Worm (Caenorhabditis elegans) whole organism, L4 larva: ENCODE data around the gene copb-1.

Experiments
- D1046.2 ChIP-seq: fragments of 200-800 bp; sonication (Bioruptor generic); IDR thresholded peaks from 2 replicates; pipeline ENCODE4 v1.3.6; 2022; ENCODE audit warnings: missing genetic modification characterization, missing compliant biosample characterization
- F49E8.2 ChIP-seq: sonication (generic microtip); optimal IDR thresholded peaks from 2 replicates; lab custom pipeline; 2016; ENCODE audit warnings: missing compliant biosample characterization, mild to moderate bottlenecking, missing genetic modification characterization, borderline replicate concordance
- T20F7.1 ChIP-seq: fragments of 200-800 bp; sonication (Bioruptor generic); optimal IDR thresholded peaks from 2 replicates; lab custom pipeline; 2018; ENCODE audit warnings: mild to moderate bottlenecking, missing genetic modification characterization, missing compliant biosample characterization
- Y105C5A.15 ChIP-seq: fragments of 200-800 bp; sonication (Bioruptor generic); IDR thresholded peaks from 2 replicates; pipeline ENCODE4 v1.3.6; 2022; ENCODE audit warnings: missing genetic modification characterization, missing compliant biosample characterization
- Y75B8A.6 ChIP-seq: fragments of 200-800 bp; sonication (Bioruptor generic); IDR thresholded peaks from 2 replicates; pipeline ENCODE4 v1.3.6; 2022; ENCODE audit warnings: missing genetic modification reagents, missing genetic modification characterization, missing compliant biosample characterization
- aha-1 ChIP-seq: fragments of 150-350 bp; peaks from one replicate; lab custom pipeline; 2014; ENCODE audit warnings: missing biosample characterization, missing genetic modification characterization
- aly-2 ChIP-seq: sonication (generic microtip); optimal IDR thresholded peaks from 2 replicates; lab custom pipeline; 2018; ENCODE audit warnings: missing biosample characterization, missing genetic modification characterization
- ceh-20 ChIP-seq: fragments of 200-800 bp; sonication (Bioruptor generic); IDR thresholded peaks from 2 replicates; pipeline ENCODE4 v1.3.6; 2022; ENCODE audit warnings: missing genetic modification reagents, missing genetic modification characterization, missing compliant biosample characterization
- ceh-32 ChIP-seq: sonication (generic microtip); optimal IDR thresholded peaks from 2 replicates; lab custom pipeline; 2016; ENCODE audit warnings: mild to moderate bottlenecking, missing genetic modification characterization, missing compliant biosample characterization; ENCODE audit not compliant: poor library complexity
- daf-12 ChIP-seq: fragments of 150-350 bp; optimal IDR thresholded peaks from 2 replicates; lab custom pipeline; 2014; ENCODE audit warnings: missing biosample characterization, missing genetic modification reagents, missing genetic modification characterization
- daf-16 ChIP-seq, 3 experiments: sonication (generic microtip); optimal IDR thresholded peaks; 2 replicates each; lab custom pipeline; 2016 to 2017; ENCODE audit warnings: missing genetic modification characterization in 3 of 3, missing genetic modification reagents in 3 of 3, mild to moderate bottlenecking in 2 of 3, missing compliant biosample characterization in 2 of 3, missing biosample characterization in 1 of 3, moderate library complexity in 1 of 3
- dmd-6 ChIP-seq: fragments of 200-800 bp; sonication (Bioruptor generic); IDR thresholded peaks from 2 replicates; pipeline ENCODE4 v1.3.6; 2022; ENCODE audit warnings: missing genetic modification reagents, missing genetic modification characterization, missing compliant biosample characterization
- duxl-1 ChIP-seq: sonication (generic microtip); optimal IDR thresholded peaks from 2 replicates; lab custom pipeline; 2016; ENCODE audit warnings: mild to moderate bottlenecking, missing genetic modification characterization, moderate library complexity, missing compliant biosample characterization; ENCODE audit not compliant: poor library complexity
- dve-1 ChIP-seq: sonication (generic microtip); optimal IDR thresholded peaks from 2 replicates; lab custom pipeline; 2017; ENCODE audit warnings: antibody characterized with exemption, mild to moderate bottlenecking, missing genetic modification characterization, missing compliant biosample characterization; ENCODE audit not compliant: insufficient read depth
- fos-1 ChIP-seq: fragments of 150-350 bp; optimal IDR thresholded peaks from 2 replicates; lab custom pipeline; 2014; ENCODE audit warnings: missing biosample characterization, missing genetic modification characterization
- gei-8 ChIP-seq: fragments of 200-800 bp; sonication (Bioruptor generic); optimal IDR thresholded peaks from 2 replicates; lab custom pipeline; 2018; ENCODE audit warnings: mild to moderate bottlenecking, missing genetic modification characterization, missing compliant biosample characterization
- hmg-1.1 ChIP-seq: fragments of 200-800 bp; sonication (Bioruptor generic); IDR thresholded peaks from 2 replicates; pipeline ENCODE4 v1.3.6; 2022; ENCODE audit warnings: missing genetic modification reagents, missing genetic modification characterization, missing compliant biosample characterization
- jun-1 ChIP-seq: fragments of 150-350 bp; optimal IDR thresholded peaks from 2 replicates; lab custom pipeline; 2014; ENCODE audit warnings: missing biosample characterization, missing genetic modification reagents, missing genetic modification characterization
- lin-15B ChIP-seq: fragments of 150-350 bp; sonication (generic microtip); optimal IDR thresholded peaks from 3 replicates; lab custom pipeline; 2014; ENCODE audit warnings: missing biosample characterization, missing genetic modification characterization
- madf-9 ChIP-seq: fragments of 200-800 bp; sonication (Bioruptor generic); conservative IDR thresholded peaks from 2 replicates; pipeline ENCODE4 v1.3.6; 2022; ENCODE audit warnings: missing genetic modification reagents, missing genetic modification characterization, missing compliant biosample characterization
- mdt-29 ChIP-seq: fragments of 200-800 bp; sonication (Bioruptor generic); IDR thresholded peaks from 2 replicates; pipeline ENCODE4 v1.3.6; 2022; ENCODE audit warnings: missing genetic modification reagents, missing genetic modification characterization, missing compliant biosample characterization
- mes-2 ChIP-seq: sonication (generic microtip); optimal IDR thresholded peaks from 2 replicates; lab custom pipeline; 2016; ENCODE audit warnings: missing genotype, mild to moderate bottlenecking, missing genetic modification characterization, missing compliant biosample characterization; ENCODE audit not compliant: poor library complexity, severe bottlenecking
- nhr-102 ChIP-seq: sonication (generic microtip); optimal IDR thresholded peaks from 2 replicates; lab custom pipeline; 2016; ENCODE audit warnings: mild to moderate bottlenecking, missing genetic modification characterization, moderate library complexity, missing compliant biosample characterization
- nhr-111 ChIP-seq: fragments of 200-800 bp; sonication (Bioruptor generic); optimal IDR thresholded peaks from 2 replicates; lab custom pipeline; 2018; ENCODE audit warnings: mild to moderate bottlenecking, missing genetic modification characterization, missing compliant biosample characterization
- nhr-48 ChIP-seq: sonication (generic microtip); optimal IDR thresholded peaks from 2 replicates; lab custom pipeline; 2016; ENCODE audit warnings: mild to moderate bottlenecking, missing genetic modification characterization, missing compliant biosample characterization
- nhr-76 ChIP-seq: fragments of 150-350 bp; optimal IDR thresholded peaks from 2 replicates; lab custom pipeline; 2014; ENCODE audit warnings: missing biosample characterization, missing genetic modification characterization
- nhr-77 ChIP-seq: fragments of 150-350 bp; optimal IDR thresholded peaks from 2 replicates; lab custom pipeline; 2014; ENCODE audit warnings: missing biosample characterization, missing genetic modification characterization
- pha-4 ChIP-seq, 2 experiments: fragments of 150-350 bp in 1 of 2; fragments of 200-800 bp in 1 of 2; sonication (Bioruptor generic) in 1 of 2; IDR thresholded peaks in 1 of 2; optimal IDR thresholded peaks in 1 of 2; 2 replicates each; pipeline versions ENCODE4 v1.3.6 to Lab custom; 2014 to 2022; ENCODE audit warnings: missing genetic modification characterization in 2 of 2, missing genetic modification reagents in 2 of 2, missing biosample characterization in 1 of 2, missing compliant biosample characterization in 1 of 2
- pqm-1 ChIP-seq: sonication (generic microtip); optimal IDR thresholded peaks from 2 replicates; lab custom pipeline; 2017; ENCODE audit warnings: missing biosample characterization, missing genetic modification characterization
- set-16 ChIP-seq: fragments of 200-800 bp; sonication (Bioruptor generic); IDR thresholded peaks from 2 replicates; pipeline ENCODE4 v1.3.6; 2022; ENCODE audit warnings: missing genetic modification reagents, missing genetic modification characterization, missing compliant biosample characterization
- snpc-1.2 ChIP-seq: fragments of 200-800 bp; sonication (Bioruptor generic); IDR thresholded peaks from 2 replicates; pipeline ENCODE4 v1.3.6; 2022; ENCODE audit warnings: missing genetic modification reagents, missing genetic modification characterization, missing compliant biosample characterization
- snpc-4 ChIP-seq: fragments of 150-350 bp; optimal IDR thresholded peaks from 2 replicates; lab custom pipeline; 2014; ENCODE audit warnings: missing biosample characterization, missing genetic modification characterization
- spr-3 ChIP-seq: fragments of 200-800 bp; sonication (Bioruptor generic); optimal IDR thresholded peaks from 2 replicates; lab custom pipeline; 2018; ENCODE audit warnings: mild to moderate bottlenecking, missing genetic modification characterization, missing compliant biosample characterization
- tra-1 ChIP-seq: fragments of 200-800 bp; sonication (Bioruptor generic); IDR thresholded peaks from 2 replicates; pipeline ENCODE4 v1.3.6; 2022; ENCODE audit warnings: missing genetic modification reagents, missing genetic modification characterization, missing compliant biosample characterization
- unc-62 ChIP-seq, 3 experiments: fragments of 150-350 bp in 1 of 3; sonication (generic microtip); optimal IDR thresholded peaks in 2 of 3; peaks in 1 of 3; 1 replicate in 1 of 3; 2 replicates in 2 of 3; lab custom pipeline; 2014 to 2017; ENCODE audit warnings: missing biosample characterization in 3 of 3, missing genetic modification characterization in 3 of 3, missing genetic modification reagents in 3 of 3, missing genotype in 1 of 3
- zfp-3 ChIP-seq: fragments of 200-800 bp; sonication (Bioruptor generic); conservative IDR thresholded peaks from 2 replicates; pipeline ENCODE4 v1.3.6; 2022; ENCODE audit warnings: missing genetic modification reagents, missing genetic modification characterization, missing compliant biosample characterization

Gene copb-1

DNA sequence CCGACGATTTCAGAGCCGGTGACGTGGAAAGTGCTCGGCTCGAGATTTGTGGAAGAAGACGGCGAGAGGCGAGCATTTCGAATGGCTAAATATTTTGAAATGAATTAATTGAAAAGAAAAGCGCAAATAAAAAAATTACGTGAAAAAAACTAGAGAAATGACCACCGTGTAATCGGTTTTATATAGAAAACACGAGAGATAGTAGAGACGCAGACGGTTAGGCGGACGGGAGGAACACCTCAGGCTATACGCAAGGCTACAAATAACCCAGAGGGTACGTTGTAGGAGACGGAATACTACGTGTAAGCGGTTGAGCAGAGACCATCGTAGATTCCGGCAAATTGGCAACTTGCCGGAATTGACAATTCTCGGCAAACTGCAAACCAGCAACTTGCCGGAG, 32.6 kb downstream of the copb-1 start, which contains the start of gene Y25C1A.13:
Gene Y25C1A.13 (minus strand): TSS at position 101 of the 400 bp plus-strand sequence.
- TF ChIP-seq madf-9 (GFP tag; lab: Robert Waterston, UW): no peak
- TF ChIP-seq Y105C5A.15 (GFP tag; lab: Robert Waterston, UW): no peak
- TF ChIP-seq dve-1 (tag; lab: Kevin White, UChicago): peak; percentile 6
- no peak for TF ChIP-seq T20F7.1
- TF ChIP-seq daf-16 (GFP tag; optimal IDR thresholded peaks at IDR 0.05; lab: Kevin White, UChicago): no peak
- peak; percentile 9 for TF ChIP-seq daf-16 (tag; optimal IDR thresholded peaks at IDR 0.05; lab: Kevin White, UChicago)
- no peak for TF ChIP-seq ceh-20
- peak; percentile 53 for TF ChIP-seq mes-2 (tag; lab: Kevin White, UChicago)
- no peak for TF ChIP-seq mdt-29 (GFP tag; lab: Robert Waterston, UW)
- 0 out of 2 replicates have a peak, but pooled peaks have one; percentile 40 for TF ChIP-seq hmg-1.1 (GFP tag; lab: Robert Waterston, UW)
- TF ChIP-seq, all 104 proteins: peak for 4

DNA sequence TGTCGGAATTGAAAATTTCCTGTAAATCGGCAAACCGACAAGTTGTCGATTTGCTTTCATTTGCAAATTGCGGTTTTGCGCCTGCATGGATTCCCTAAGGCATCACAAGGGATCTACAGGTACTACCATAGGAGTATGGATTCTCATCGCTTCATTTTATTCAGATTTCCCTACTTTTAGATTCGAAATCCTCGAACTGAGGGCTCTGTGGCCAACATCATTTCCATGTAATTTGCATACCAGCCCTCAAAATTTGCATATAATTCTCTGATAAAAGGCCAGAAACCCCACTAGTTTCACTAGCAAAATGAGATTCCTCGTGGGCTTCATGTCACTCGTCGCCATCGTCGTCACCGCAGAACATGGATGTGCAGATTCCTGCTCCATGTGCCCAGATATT, 33.7 kb downstream of the copb-1 start, which contains the start of gene Y25C1A.2:
Gene Y25C1A.2 (plus strand): TSS at position 301 of the 400 bp plus-strand sequence.
- TF ChIP-seq hmg-1.1 (GFP tag; lab: Robert Waterston, UW) (no peak), aly-2 (tag; lab: Kevin White, UChicago) (no peak), nhr-48 (tag; lab: Kevin White, UChicago) (no peak), pqm-1 (tag; lab: Kevin White, UChicago) (no peak), nhr-111 (no peak), aha-1 (tag; lab: Kevin White, UChicago) (no peak), dmd-6 (GFP tag; lab: Robert Waterston, UW) (no peak), Y75B8A.6 (no peak)

DNA sequence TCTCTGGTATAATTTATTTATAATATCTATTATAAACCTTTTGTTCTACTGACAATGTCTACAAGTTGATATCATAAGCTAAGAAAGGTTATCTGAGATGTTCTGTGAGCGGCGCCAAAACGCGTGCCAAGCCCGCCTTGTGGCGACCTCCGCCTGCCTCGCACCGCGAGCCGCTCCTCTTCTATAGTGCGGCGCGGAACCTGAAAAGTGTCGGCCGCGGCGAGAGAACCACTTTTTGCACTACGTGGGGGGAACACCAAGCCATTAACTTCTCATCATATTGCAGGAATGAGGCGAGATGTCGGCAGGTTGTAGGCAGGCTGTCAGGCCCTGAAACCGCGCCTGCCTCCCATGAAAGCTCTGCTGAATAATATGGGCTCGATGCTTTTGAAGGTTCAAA, 34.7 kb downstream of the copb-1 start:
- TF ChIP-seq lin-15B (tag; lab: Kevin White, UChicago) (no peak), snpc-4 (tag; lab: Kevin White, UChicago) (peak; percentile 53), spr-3 (GFP tag; lab: Kevin White, UChicago) (no peak), zfp-3 (GFP tag; lab: Robert Waterston, UW) (no peak), pha-4 (GFP tag; IDR thresholded peaks at IDR 0.05; lab: Robert Waterston, UW) (peak; percentile 22; the same call in 1 of the 2 replicates), pha-4 (tag; optimal IDR thresholded peaks at IDR 0.05; lab: Kevin White, UChicago) (no peak), duxl-1 (tag; lab: Kevin White, UChicago) (no peak), Y105C5A.15 (GFP tag; lab: Robert Waterston, UW) (no peak), hmg-1.1 (GFP tag; lab: Robert Waterston, UW) (no peak), tra-1 (GFP tag; lab: Robert Waterston, UW) (no peak), nhr-77 (tag; lab: Kevin White, UChicago) (no peak), set-16 (peak; percentile 88), nhr-76 (no peak), D1046.2 (GFP tag; lab: Robert Waterston, UW) (no peak)

DNA sequence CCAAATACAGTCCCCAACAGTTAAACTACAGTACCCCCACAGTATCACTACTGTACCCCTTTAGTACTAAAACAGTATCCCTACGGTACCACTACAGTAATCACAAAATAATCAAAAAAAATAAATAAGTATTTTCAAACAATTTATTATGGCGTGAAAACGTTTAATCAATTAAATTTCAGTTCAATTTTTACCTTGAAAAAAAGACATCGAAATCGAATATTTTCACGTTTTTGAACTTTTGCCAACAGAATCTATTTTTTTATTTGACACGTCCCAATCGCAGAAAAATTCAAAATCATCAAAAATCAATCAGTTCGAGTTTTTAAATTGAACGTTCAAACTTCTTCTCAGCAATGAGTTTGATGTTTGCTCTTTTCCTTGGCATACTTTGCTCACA, 35.3 kb downstream of the copb-1 start, which contains the start of gene clec-123:
Gene clec-123 (plus strand): TSS at position 301 of the 400 bp plus-strand sequence.
- TF ChIP-seq nhr-102 (tag; lab: Kevin White, UChicago): no peak
- no peak for TF ChIP-seq jun-1 (tag; lab: Kevin White, UChicago)
- TF ChIP-seq fos-1 (tag; lab: Kevin White, UChicago): no peak
- TF ChIP-seq daf-12 (tag; lab: Kevin White, UChicago): no peak
- no peak for TF ChIP-seq gei-8
- no peak for TF ChIP-seq ceh-32
- no peak for TF ChIP-seq nhr-76
- TF ChIP-seq unc-62 (GFP tag; optimal IDR thresholded peaks at IDR 0.05 in 1 of 2; lab: Kevin White, UChicago): no peak
- TF ChIP-seq unc-62 (tag; optimal IDR thresholded peaks at IDR 0.05; lab: Kevin White, UChicago): no peak
- no peak for TF ChIP-seq mes-2 (tag; lab: Kevin White, UChicago)
- TF ChIP-seq F49E8.2: no peak
- TF ChIP-seq snpc-1.2 (GFP tag; lab: Robert Waterston, UW): no peak
- TF ChIP-seq, all 104 proteins: peak for 0
